Worm (Caenorhabditis elegans): Measurements from ENCODE around the gene lys-8.

Gene lys-8

DNA sequence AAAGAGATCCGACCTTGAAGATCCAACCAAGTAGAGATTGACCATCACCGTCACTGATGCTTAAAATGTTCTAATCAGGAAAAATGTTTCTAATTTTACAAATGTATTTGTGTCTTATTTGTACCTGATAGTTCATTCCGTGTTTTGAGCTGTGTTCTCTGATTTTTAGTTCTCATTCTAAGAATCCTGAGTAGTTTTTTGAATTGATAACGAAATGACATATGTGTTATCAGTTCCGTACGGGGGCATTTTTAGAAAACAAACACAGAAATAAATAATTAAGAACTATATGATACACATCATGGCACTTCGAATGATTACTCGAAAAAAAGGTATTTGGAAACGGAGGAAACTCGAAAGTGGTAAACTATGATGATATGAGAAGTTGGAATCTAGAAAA lies 30.5 kb upstream of the lys-8 start:
- TF ChIP-seq hlh-4 (tag; optimal IDR thresholded peaks at IDR 0.05) (no peak), elt-2 (tag; optimal IDR thresholded peaks at IDR 0.05) (peak; percentile 66), isw-1 (GFP tag; IDR thresholded peaks at IDR 0.05) (no peak), efl-1 (optimal IDR thresholded peaks at IDR 0.05) (no peak), efl-1 (GFP tag; optimal IDR thresholded peaks at IDR 0.05 in 1 of 2) (peak in 1 of 2 experiments; percentile 76)

- TF ChIP-seq pax-3 (tag; optimal IDR thresholded peaks at IDR 0.05) (no peak), ceh-82 (tag; optimal IDR thresholded peaks at IDR 0.05) (no peak), unc-98 (GFP tag; IDR thresholded peaks at IDR 0.05) (no peak), egl-13 (tag; optimal IDR thresholded peaks at IDR 0.05) (no peak), fkh-10 (GFP tag; optimal IDR thresholded peaks at IDR 0.05) (no peak), unc-130 (tag; optimal IDR thresholded peaks at IDR 0.05) (no peak)
Observed at ce11 chrII:5556431-5556830, 29.5 kb upstream of the lys-8 start, which contains the start of gene ins-11. Gene ins-11, plus strand, starts transcription at chrII:5556731.

DNA sequence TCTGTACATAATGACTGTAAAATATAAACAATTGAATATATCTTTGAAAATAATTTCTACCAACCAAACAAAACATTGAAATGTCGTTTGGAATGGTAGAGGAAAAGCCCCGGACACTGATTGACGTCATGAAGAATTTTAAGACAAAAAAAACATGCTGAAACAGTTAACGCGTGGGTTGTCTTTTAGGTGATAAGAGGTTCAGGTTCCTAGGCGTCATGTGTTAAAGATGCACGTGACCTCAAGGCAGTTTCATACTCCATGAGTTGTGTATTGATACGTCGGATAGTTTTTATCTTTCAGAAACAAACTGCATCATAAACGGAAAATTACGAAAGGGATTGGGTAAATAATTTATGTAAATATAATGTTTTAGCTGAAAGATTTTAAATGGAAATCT lies 28.8 kb upstream of the lys-8 start:
- TF ChIP-seq lin-35 (GFP tag; optimal IDR thresholded peaks at IDR 0.05) (peak in 1 of 2 experiments; percentile 57), elt-2 (tag; optimal IDR thresholded peaks at IDR 0.05) (peak; percentile 99), nhr-71 (tag; optimal IDR thresholded peaks at IDR 0.05) (peak; percentile 59), tlp-1 (tag; optimal IDR thresholded peaks at IDR 0.05) (no peak), xbp-1 (tag; optimal IDR thresholded peaks at IDR 0.05) (no peak), mdl-1 (tag; optimal IDR thresholded peaks at IDR 0.05) (peak in 1 of 2 experiments; percentile 22), nhr-11 (tag; optimal IDR thresholded peaks at IDR 0.05) (no peak), nhr-20 (tag; optimal IDR thresholded peaks at IDR 0.05) (peak; percentile 21)

ce11 chrII:5561392-5561791 lies 24.6 kb upstream of the lys-8 start, which contains the start of gene C17C3.3:
Gene C17C3.3, plus strand, starts transcription at chrII:5561737.
- TF ChIP-seq elt-2 (tag; optimal IDR thresholded peaks at IDR 0.05) (peak; percentile 92), aly-2 (tag; optimal IDR thresholded peaks at IDR 0.05) (no peak)

DNA sequence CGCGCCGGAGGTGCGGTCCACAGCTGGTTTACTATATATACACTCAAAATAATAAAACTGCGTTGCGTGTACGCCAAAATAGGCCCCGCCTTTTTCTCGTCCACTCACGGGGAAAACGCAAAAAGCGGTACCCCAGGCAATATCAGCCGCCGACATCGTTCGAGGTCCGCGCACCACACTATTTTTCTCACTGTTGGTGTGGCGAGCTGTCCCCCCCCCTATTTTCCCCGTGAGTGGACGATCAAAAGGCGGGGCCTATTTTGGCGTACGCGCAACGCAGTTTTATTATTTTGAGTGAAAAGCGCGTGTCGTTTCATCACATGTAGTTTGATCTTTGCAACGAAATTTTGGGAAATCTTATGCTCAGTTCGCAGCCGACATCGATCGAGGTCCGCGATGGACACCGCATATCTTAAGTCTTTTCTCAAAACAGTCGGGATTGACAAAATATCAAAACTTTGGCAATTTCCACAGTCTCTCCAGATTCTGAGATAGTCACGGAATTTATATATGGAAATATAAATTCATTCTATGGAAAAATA lies 20.8 kb upstream of the lys-8 start:
- TF ChIP-seq lsy-2 (tag; optimal IDR thresholded peaks at IDR 0.05) (no peak), tlp-1 (tag; optimal IDR thresholded peaks at IDR 0.05) (no peak), nhr-90 (tag; optimal IDR thresholded peaks at IDR 0.05; ENCODE audit: poor library complexity) (no peak), elt-2 (tag; optimal IDR thresholded peaks at IDR 0.05) (no peak), lin-35 (GFP tag; optimal IDR thresholded peaks at IDR 0.05) (no peak), swsn-7 (tag; optimal IDR thresholded peaks at IDR 0.05) (no peak), nhr-85 (tag) (no peak), lin-14 (GFP tag; optimal IDR thresholded peaks at IDR 0.05) (no peak), nhr-76 (tag; optimal IDR thresholded peaks at IDR 0.05) (no peak), fkh-4 (tag; optimal IDR thresholded peaks at IDR 0.05; ENCODE audit: borderline replicate concordance) (no peak), tbx-2 (tag; optimal IDR thresholded peaks at IDR 0.05) (no peak), unc-62 (GFP tag; optimal IDR thresholded peaks at IDR 0.05) (no peak), nhr-237 (tag; optimal IDR thresholded peaks at IDR 0.05) (no peak), mef-2 (tag; optimal IDR thresholded peaks at IDR 0.05) (no peak), nhr-77 (tag; optimal IDR thresholded peaks at IDR 0.05) (no peak), irx-1 (tag; optimal IDR thresholded peaks at IDR 0.05) (no peak), aly-2 (tag; optimal IDR thresholded peaks at IDR 0.05) (no peak), C16A3.4 (tag; optimal IDR thresholded peaks at IDR 0.05) (no peak), pag-3 (tag; optimal IDR thresholded peaks at IDR 0.05; ENCODE audit: borderline replicate concordance, insufficient read depth) (no peak)
